Worm (Caenorhabditis elegans) whole organism, L3 larva: ENCODE results near the gene nep-15.

Source experiments
- R02D3.7 ChIP-seq: fragments of 150-350 bp; optimal IDR thresholded peaks from 2 replicates; lab custom pipeline; 2014; ENCODE audit warnings: missing biosample characterization, missing genetic modification characterization
- elt-1 ChIP-seq: fragments of 150-350 bp; optimal IDR thresholded peaks from 2 replicates; lab custom pipeline; 2014; ENCODE audit warnings: missing biosample characterization, missing genetic modification characterization
- fkh-10 ChIP-seq: sonication (generic microtip); optimal IDR thresholded peaks from 2 replicates; lab custom pipeline; 2017; ENCODE audit warnings: missing biosample characterization, missing genetic modification reagents, missing genetic modification characterization
- fkh-2 ChIP-seq: fragments of 150-350 bp; optimal IDR thresholded peaks from 2 replicates; lab custom pipeline; 2014; ENCODE audit warnings: missing biosample characterization, missing genetic modification reagents, missing genetic modification characterization
- fos-1 ChIP-seq: fragments of 150-350 bp; optimal IDR thresholded peaks from 2 replicates; lab custom pipeline; 2014; ENCODE audit warnings: missing biosample characterization, missing genetic modification characterization
- hmg-11 ChIP-seq: sonication (generic microtip); optimal IDR thresholded peaks from 2 replicates; lab custom pipeline; 2016; ENCODE audit warnings: missing genetic modification characterization, missing compliant biosample characterization
- jun-1 ChIP-seq: fragments of 150-350 bp; optimal IDR thresholded peaks from 2 replicates; lab custom pipeline; 2014; ENCODE audit warnings: missing biosample characterization, missing genetic modification reagents, missing genetic modification characterization

The nep-15 gene

ce11 chrX:8423633-8424032 is 51.6 kb downstream of the nep-15 start, which contains the start of gene tth-1:
tth-1 (minus strand) TSS chrX:8423733.
- TF ChIP-seq fos-1 (tag; lab: Kevin White, UChicago) = no peak
- TF ChIP-seq hmg-11 (tag; lab: Kevin White, UChicago) = no peak
- no peak for TF ChIP-seq fkh-2 (tag; lab: Kevin White, UChicago)
- TF ChIP-seq R02D3.7 (tag; lab: Kevin White, UChicago) = no peak
- no peak for TF ChIP-seq jun-1 (tag; lab: Kevin White, UChicago)
- no peak for TF ChIP-seq fkh-10 (GFP tag; lab: Kevin White, UChicago)
- TF ChIP-seq elt-1 (tag; lab: Kevin White, UChicago) = no peak
